Fruit fly (Drosophila melanogaster) whole organism, prepupa: Measurements from ENCODE around the gene CG14840.

Experiments
- Blimp-1 ChIP-seq: fragments of 200-800 bp; sonication (Bioruptor generic); optimal IDR thresholded peaks from 3 replicates; lab custom pipeline; 2017; ENCODE audit warnings: missing biosample characterization, missing genetic modification characterization, mild to moderate bottlenecking, moderate library complexity, missing genetic modification reagents
- CG32006 ChIP-seq: fragments of 200-800 bp; sonication (Bioruptor generic); optimal IDR thresholded peaks from 3 replicates; lab custom pipeline; 2017; ENCODE audit warnings: missing biosample characterization, mild to moderate bottlenecking, missing genetic modification characterization
- CG6276 ChIP-seq: fragments of 200-800 bp; sonication (Bioruptor generic); optimal IDR thresholded peaks from 2 replicates; lab custom pipeline; 2017; ENCODE audit warnings: missing biosample characterization, mild to moderate bottlenecking, missing genetic modification characterization
- CG6854 ChIP-seq: fragments of 200-800 bp; sonication (Bioruptor generic); optimal IDR thresholded peaks from 2 replicates; lab custom pipeline; 2017; ENCODE audit warnings: missing biosample characterization, mild to moderate bottlenecking, missing genetic modification characterization
- CG7368 ChIP-seq: fragments of 200-800 bp; sonication (Bioruptor generic); optimal IDR thresholded peaks from 3 replicates; lab custom pipeline; 2016; ENCODE audit warnings: missing biosample characterization, missing genetic modification characterization
- CG8119 ChIP-seq: fragments of 200-800 bp; sonication (Bioruptor generic); IDR thresholded peaks from 3 replicates; pipeline ENCODE4 v1.3.6; 2022; ENCODE audit warnings: missing biosample characterization, missing genetic modification characterization
- achi ChIP-seq: fragments of 200-800 bp; sonication (Bioruptor generic); optimal IDR thresholded peaks from 3 replicates; lab custom pipeline; 2016; ENCODE audit warnings: missing biosample characterization, missing genetic modification characterization
- dsx ChIP-seq: fragments of 200-800 bp; optimal IDR thresholded peaks from 3 replicates; lab custom pipeline; 2019; ENCODE audit warnings: missing biosample characterization, mild to moderate bottlenecking, missing genetic modification characterization, moderate library complexity; ENCODE audit not compliant: poor library complexity, severe bottlenecking

dm6 chr3R:14224105-14224574, 36.9 kb downstream of the CG14840 start, which contains the start of gene Sp212:
- TF ChIP-seq CG6854 (GFP tag; lab: Kevin White, UChicago) (no peak), CG8119 (no peak), CG6276 (GFP tag; lab: Kevin White, UChicago) (no peak), Blimp-1 (GFP tag; lab: Kevin White, UChicago) (no peak), achi (GFP tag; lab: Kevin White, UChicago) (peak; percentile 5), dsx (no peak), CG7368 (GFP tag; lab: Kevin White, UChicago) (no peak), CG32006 (GFP tag; lab: Kevin White, UChicago) (peak; percentile 21)
